Fruit fly (Drosophila melanogaster) whole organism, adult: ENCODE data around the gene CG12502.
"Not testable (repeated sequence)": the region's sequence is repeated elsewhere in the genome, so short reads cannot be mapped to it uniquely, and the experiment has no call there.

Experiments used
- CG11617 ChIP-seq: fragments of 200-800 bp; sonication (Bioruptor generic); optimal IDR thresholded peaks from 2 replicates; lab custom pipeline; 2017; ENCODE audit warnings: mild to moderate bottlenecking, missing biosample characterization, missing genetic modification reagents, missing genetic modification characterization
- CG12768 ChIP-seq: fragments of 200-800 bp; sonication (Bioruptor generic); optimal IDR thresholded peaks from 2 replicates; lab custom pipeline; 2017; ENCODE audit warnings: missing biosample characterization, missing genetic modification characterization, mild to moderate bottlenecking, moderate library complexity, missing genetic modification reagents
- CG14711 ChIP-seq: fragments of 200-800 bp; sonication (Bioruptor generic); optimal IDR thresholded peaks from 2 replicates; lab custom pipeline; 2018; ENCODE audit warnings: missing biosample characterization, mild to moderate bottlenecking, missing genetic modification characterization, moderate library complexity
- CG1620 ChIP-seq: fragments of 200-800 bp; sonication (Bioruptor generic); optimal IDR thresholded peaks from 2 replicates; lab custom pipeline; 2016; ENCODE audit warnings: missing biosample characterization, missing genetic modification characterization
- CG33017 ChIP-seq: fragments of 200-800 bp; sonication (Bioruptor generic); optimal IDR thresholded peaks from 2 replicates; lab custom pipeline; 2018; ENCODE audit warnings: missing biosample characterization, mild to moderate bottlenecking, missing genetic modification characterization, moderate library complexity
- CG5204 ChIP-seq: fragments of 200-800 bp; sonication (Bioruptor generic); optimal IDR thresholded peaks from 2 replicates; lab custom pipeline; 2016; ENCODE audit warnings: missing biosample characterization, missing genetic modification characterization
- CG7045 ChIP-seq: fragments of 200-800 bp; sonication (Bioruptor generic); optimal IDR thresholded peaks from 2 replicates; lab custom pipeline; 2017; ENCODE audit warnings: missing biosample characterization, mild to moderate bottlenecking, missing genetic modification characterization
- CG7101 ChIP-seq: fragments of 200-800 bp; sonication (Bioruptor generic); optimal IDR thresholded peaks from 2 replicates; lab custom pipeline; 2018; ENCODE audit warnings: missing biosample characterization, mild to moderate bottlenecking, missing genetic modification characterization, moderate library complexity
- Clk ChIP-seq: fragments of 200-800 bp; sonication (Bioruptor generic); optimal IDR thresholded peaks from 2 replicates; lab custom pipeline; 2017; ENCODE audit warnings: missing biosample characterization, missing genetic modification characterization
- Crg-1 ChIP-seq: fragments of 200-800 bp; sonication (Bioruptor generic); optimal IDR thresholded peaks from 2 replicates; lab custom pipeline; 2016; ENCODE audit warnings: missing biosample characterization, missing genetic modification characterization
- Hr96 ChIP-seq: fragments of 200-800 bp; sonication (Bioruptor generic); optimal IDR thresholded peaks from 2 replicates; lab custom pipeline; 2016; ENCODE audit warnings: missing biosample characterization, missing genetic modification characterization
- Mnt ChIP-seq: fragments of 200-800 bp; sonication (Bioruptor generic); optimal IDR thresholded peaks from 2 replicates; lab custom pipeline; 2016; ENCODE audit warnings: missing biosample characterization, mild to moderate bottlenecking, missing genetic modification characterization
- bab1 ChIP-seq: fragments of 200-800 bp; sonication (Bioruptor generic); optimal IDR thresholded peaks from 3 replicates; lab custom pipeline; 2019; ENCODE audit warnings: missing biosample characterization, mild to moderate bottlenecking, missing genetic modification characterization, moderate library complexity
- cic ChIP-seq: fragments of 200-800 bp; sonication (Bioruptor generic); optimal IDR thresholded peaks from 2 replicates; lab custom pipeline; 2017; ENCODE audit warnings: missing biosample characterization, mild to moderate bottlenecking, missing genetic modification characterization, moderate library complexity
- cnc ChIP-seq, 2 experiments: fragments of >200 bp; optimal IDR thresholded peaks; 2 replicates each; lab custom pipeline; 2017
- kay ChIP-seq: fragments of 200-800 bp; sonication (Bioruptor generic); peaks from one replicate; lab custom pipeline; 2016; ENCODE audit warnings: missing biosample characterization, missing genetic modification characterization, borderline replicate concordance
- ovo ChIP-seq: fragments of 200-800 bp; sonication (Bioruptor generic); optimal IDR thresholded peaks from 2 replicates; lab custom pipeline; 2016; ENCODE audit warnings: missing biosample characterization, missing genetic modification characterization
- pad ChIP-seq: fragments of 200-800 bp; sonication (Bioruptor generic); optimal IDR thresholded peaks from 3 replicates; lab custom pipeline; 2017; ENCODE audit warnings: missing biosample characterization, missing genetic modification characterization, mild to moderate bottlenecking, moderate library complexity, missing genetic modification reagents
- tj ChIP-seq: fragments of 200-800 bp; sonication (Bioruptor generic); optimal IDR thresholded peaks from 3 replicates; lab custom pipeline; 2017; ENCODE audit warnings: missing biosample characterization, mild to moderate bottlenecking, missing genetic modification characterization, moderate library complexity
- toe ChIP-seq: fragments of 200-800 bp; sonication (Bioruptor generic); optimal IDR thresholded peaks from 2 replicates; lab custom pipeline; 2016; ENCODE audit warnings: missing biosample characterization, missing genetic modification characterization

The CG12502 gene

dm6 chr3L:865096-865495, at the start of gene CG12502:
Gene CG12502, plus strand, starts transcription at chr3L:865396.
- TF ChIP-seq CG1620, CG12768, Mnt (GFP tag; lab: Kevin White, UChicago): not testable (repeated sequence)

DNA sequence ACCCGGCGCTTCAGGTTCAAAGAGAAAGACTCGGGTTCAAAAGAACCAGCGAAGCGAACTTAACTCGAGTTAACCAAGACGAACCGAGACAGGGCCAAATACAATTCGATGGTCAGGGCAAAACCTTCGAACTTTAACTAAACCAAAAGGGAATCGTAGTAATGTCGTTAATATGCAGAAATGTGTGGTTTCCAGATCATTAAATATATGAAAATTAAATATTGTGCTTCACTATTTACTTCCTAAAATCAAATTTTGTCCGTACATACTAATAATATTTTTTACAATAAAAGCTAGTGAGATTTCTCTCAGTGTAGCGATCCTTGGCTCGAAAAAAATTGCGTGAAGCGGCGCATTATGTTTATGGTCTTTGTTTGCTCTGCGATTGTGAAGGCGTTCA, 47.5 kb upstream of the CG12502 start:
- TF ChIP-seq CG11617 (GFP tag; lab: Kevin White, UChicago): no peak
- no peak for TF ChIP-seq CG33017

- no peak for TF ChIP-seq CG5204
- no peak for TF ChIP-seq CG11617 (GFP tag; lab: Kevin White, UChicago)
- no peak for TF ChIP-seq kay (GFP tag; lab: Kevin White, UChicago)
- no peak for TF ChIP-seq CG33017
- no peak for TF ChIP-seq CG7045 (GFP tag; lab: Kevin White, UChicago)
- no peak for TF ChIP-seq Hr96 (GFP tag; lab: Kevin White, UChicago)
- TF ChIP-seq tj: no peak
- no peak for TF ChIP-seq CG7101
- TF ChIP-seq Mnt (GFP tag; lab: Kevin White, UChicago): no peak
- TF ChIP-seq Clk: no peak
- TF ChIP-seq Crg-1 (GFP tag; lab: Kevin White, UChicago): no peak
- TF ChIP-seq CG1620 (GFP tag; lab: Kevin White, UChicago): no peak
- no peak for TF ChIP-seq CG12768 (GFP tag; lab: Kevin White, UChicago)
- TF ChIP-seq bab1 (GFP tag; lab: Kevin White, UChicago): no peak
- TF ChIP-seq cnc (optimal IDR thresholded peaks at IDR 0.05; lab: Kevin White, UChicago): no peak
- no peak for TF ChIP-seq ovo
Measured at dm6 chr3L:818438-819138, 46.6 kb upstream of the CG12502 start.

DNA sequence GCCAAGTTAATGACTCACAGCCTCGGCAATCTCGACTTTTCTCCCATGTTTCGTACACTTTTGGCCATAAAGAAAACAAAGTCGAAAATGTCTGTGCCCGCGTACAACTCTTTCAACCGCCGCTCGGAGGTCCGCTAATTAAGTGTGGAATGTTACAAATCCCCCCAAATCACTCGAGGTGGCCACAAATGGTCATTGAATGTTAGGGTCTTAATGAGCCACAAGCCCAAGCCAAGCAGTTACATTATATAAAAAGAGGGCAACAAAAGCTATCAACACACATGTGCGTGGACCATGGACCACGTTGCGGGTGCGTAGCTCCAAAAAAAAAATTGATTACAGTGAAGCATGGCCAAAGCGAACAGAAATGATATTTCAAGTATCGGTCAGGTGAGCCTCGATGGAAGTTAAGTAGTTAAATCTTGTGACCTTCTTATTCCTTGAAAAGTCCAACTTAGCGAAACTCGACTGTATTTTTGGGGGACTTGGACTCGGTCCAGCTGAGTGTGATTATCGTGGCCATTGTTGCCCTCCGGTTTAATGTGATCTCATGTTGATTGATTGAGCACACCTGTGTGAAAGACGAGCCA, 45.8 kb upstream of the CG12502 start:
- no peak for TF ChIP-seq CG7101
- TF ChIP-seq Clk: no peak
- no peak for TF ChIP-seq CG11617 (GFP tag; lab: Kevin White, UChicago)
- no peak for TF ChIP-seq bab1 (GFP tag; lab: Kevin White, UChicago)
- no peak for TF ChIP-seq toe (GFP tag; lab: Kevin White, UChicago)
- no peak for TF ChIP-seq cnc (optimal IDR thresholded peaks at IDR 0.05; lab: Kevin White, UChicago)
- TF ChIP-seq Hr96 (GFP tag; lab: Kevin White, UChicago): no peak

- no peak for TF ChIP-seq pad (GFP tag; lab: Kevin White, UChicago)
- peak; percentile 11 for TF ChIP-seq CG33017
- no peak for TF ChIP-seq Clk
- no peak for TF ChIP-seq tj
- TF ChIP-seq CG7045 (GFP tag; lab: Kevin White, UChicago): peak; percentile 26
- TF ChIP-seq bab1 (GFP tag; lab: Kevin White, UChicago): peak; percentile 41
- no peak for TF ChIP-seq Mnt (GFP tag; lab: Kevin White, UChicago)
- TF ChIP-seq ovo: no peak
- no peak for TF ChIP-seq CG12768 (GFP tag; lab: Kevin White, UChicago)
- TF ChIP-seq CG14711 (tag; lab: Kevin White, UChicago): peak; percentile 45
- TF ChIP-seq Crg-1 (GFP tag; lab: Kevin White, UChicago): no peak
- TF ChIP-seq CG7101: peak; percentile 15
- peak; percentile 12 for TF ChIP-seq CG5204
- TF ChIP-seq cic (GFP tag; lab: Kevin White, UChicago): no peak
Measured at dm6 chr3L:820332-820731, 44.9 kb upstream of the CG12502 start.

dm6 chr3L:820975-821598, 44.1 kb upstream of the CG12502 start:
- no peak for TF ChIP-seq CG11617 (GFP tag; lab: Kevin White, UChicago)
- no peak for TF ChIP-seq cic (GFP tag; lab: Kevin White, UChicago)
- no peak for TF ChIP-seq CG5204

- no peak for TF ChIP-seq cnc (optimal IDR thresholded peaks at IDR 0.05; lab: Kevin White, UChicago)
- peak; percentile 3 for TF ChIP-seq bab1 (GFP tag; lab: Kevin White, UChicago)
Measured at dm6 chr3L:821951-822350, 43.2 kb upstream of the CG12502 start.

DNA sequence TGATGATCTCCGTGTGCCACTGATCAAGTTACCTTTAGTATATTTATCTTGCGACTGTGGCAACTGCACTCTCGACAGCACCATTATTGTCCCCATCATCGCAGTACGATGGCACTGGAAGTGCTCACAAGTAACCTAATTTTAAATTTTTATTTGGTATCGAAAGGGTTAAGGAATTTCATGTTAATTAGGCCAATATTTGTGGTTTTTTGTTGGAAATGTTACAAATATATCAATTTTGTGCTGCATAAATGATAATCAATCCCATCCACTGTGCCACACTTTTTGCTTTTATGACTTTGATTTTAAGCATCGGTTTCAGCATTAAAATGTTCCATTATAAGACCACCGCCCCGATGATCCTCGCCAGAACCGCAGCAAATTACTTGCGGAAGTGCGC, 42.6 kb upstream of the CG12502 start:
- TF ChIP-seq CG12768 (GFP tag; lab: Kevin White, UChicago): no peak
- no peak for TF ChIP-seq bab1 (GFP tag; lab: Kevin White, UChicago)
- no peak for TF ChIP-seq pad (GFP tag; lab: Kevin White, UChicago)
- no peak for TF ChIP-seq Mnt (GFP tag; lab: Kevin White, UChicago)
- TF ChIP-seq Clk: no peak
- TF ChIP-seq kay (GFP tag; lab: Kevin White, UChicago): no peak
- no peak for TF ChIP-seq CG33017
- TF ChIP-seq CG5204: no peak
- TF ChIP-seq ovo: no peak
- no peak for TF ChIP-seq CG14711 (tag; lab: Kevin White, UChicago)
- no peak for TF ChIP-seq CG1620 (GFP tag; lab: Kevin White, UChicago)
- TF ChIP-seq CG7101: no peak
- no peak for TF ChIP-seq toe (GFP tag; lab: Kevin White, UChicago)
- no peak for TF ChIP-seq Crg-1 (GFP tag; lab: Kevin White, UChicago)
